Worm (Caenorhabditis elegans) whole organism, L3 larva: ENCODE data around the gene glt-5.

Experiments
- ama-1 ChIP-seq: fragments of 150-350 bp; optimal IDR thresholded peaks from 2 replicates; lab custom pipeline; 2018
- ceh-28 ChIP-seq: fragments of 150-350 bp; optimal IDR thresholded peaks from 2 replicates; lab custom pipeline; 2014; ENCODE audit warnings: missing biosample characterization, missing genetic modification reagents, missing genetic modification characterization
- elt-1 ChIP-seq: fragments of 150-350 bp; optimal IDR thresholded peaks from 2 replicates; lab custom pipeline; 2014; ENCODE audit warnings: missing biosample characterization, missing genetic modification characterization
- elt-3 ChIP-seq, 3 experiments: fragments of 150-350 bp in 1 of 3; sonication (generic microtip) in 2 of 3; optimal IDR thresholded peaks; 2 replicates in 2 of 3; 4 replicates in 1 of 3; lab custom pipeline; 2014 to 2017; ENCODE audit warnings: missing biosample characterization in 3 of 3, missing genetic modification characterization in 3 of 3
- nfya-1 ChIP-seq: sonication (generic microtip); optimal IDR thresholded peaks from 2 replicates; lab custom pipeline; 2017; ENCODE audit warnings: missing genetic modification characterization, mild to moderate bottlenecking, missing compliant biosample characterization, antibody characterized with exemption, moderate library complexity; ENCODE audit not compliant: insufficient read depth
- nhr-43 ChIP-seq: sonication (generic microtip); optimal IDR thresholded peaks from 2 replicates; lab custom pipeline; 2016; ENCODE audit warnings: mild to moderate bottlenecking, missing genetic modification characterization, missing compliant biosample characterization; ENCODE audit not compliant: poor library complexity, severe bottlenecking
- nhr-76 ChIP-seq: fragments of 150-350 bp; sonication (generic microtip); optimal IDR thresholded peaks from 5 replicates; lab custom pipeline; 2014; ENCODE audit warnings: missing biosample characterization, missing genetic modification characterization
- nhr-77 ChIP-seq: fragments of 150-350 bp; optimal IDR thresholded peaks from 2 replicates; lab custom pipeline; 2014; ENCODE audit warnings: missing biosample characterization, missing genetic modification characterization
- unc-62 ChIP-seq: fragments of 150-350 bp; sonication (generic microtip); optimal IDR thresholded peaks from 4 replicates; lab custom pipeline; 2014; ENCODE audit warnings: missing biosample characterization, missing genetic modification reagents, missing genetic modification characterization

DNA sequence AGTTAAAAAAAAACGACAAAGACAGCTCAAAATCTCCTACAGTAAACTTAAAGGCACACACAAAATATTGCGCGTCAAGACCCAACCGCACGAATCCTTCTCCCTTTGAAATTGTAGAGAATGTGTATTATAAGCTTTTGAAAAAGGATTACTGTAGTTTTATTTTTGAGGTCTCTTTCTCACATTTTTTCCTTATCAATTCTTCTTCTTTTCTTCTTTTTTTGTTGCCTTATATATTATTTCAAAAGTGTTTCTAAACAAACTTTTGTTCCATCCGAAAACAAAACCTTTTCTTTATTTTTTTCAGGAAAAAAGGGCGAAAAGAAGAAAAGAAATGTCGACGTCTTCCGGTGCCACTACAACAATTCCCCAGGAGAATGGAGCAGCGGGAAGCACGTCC lies 28.2 kb downstream of the glt-5 start, which contains the start of gene ZK1320.13:
- TF ChIP-seq unc-62 (GFP tag; lab: Kevin White, UChicago) (no peak), elt-1 (no peak), elt-3 (tag; optimal IDR thresholded peaks at IDR 0.05; lab: Kevin White, UChicago) (no peak), nhr-76 (no peak), nhr-43 (tag; lab: Kevin White, UChicago) (no peak), ama-1 (lab: Kevin White, UChicago) (no peak), nhr-77 (no peak), nfya-1 (tag; lab: Kevin White, UChicago) (no peak), ceh-28 (tag; lab: Kevin White, UChicago) (no peak)
